Worm (Caenorhabditis elegans): ENCODE results near the gene fipr-20.
A peak's percentile ranks its signal among the peaks of the same experiment; 100 is the strongest.

fipr-20 gene

DNA sequence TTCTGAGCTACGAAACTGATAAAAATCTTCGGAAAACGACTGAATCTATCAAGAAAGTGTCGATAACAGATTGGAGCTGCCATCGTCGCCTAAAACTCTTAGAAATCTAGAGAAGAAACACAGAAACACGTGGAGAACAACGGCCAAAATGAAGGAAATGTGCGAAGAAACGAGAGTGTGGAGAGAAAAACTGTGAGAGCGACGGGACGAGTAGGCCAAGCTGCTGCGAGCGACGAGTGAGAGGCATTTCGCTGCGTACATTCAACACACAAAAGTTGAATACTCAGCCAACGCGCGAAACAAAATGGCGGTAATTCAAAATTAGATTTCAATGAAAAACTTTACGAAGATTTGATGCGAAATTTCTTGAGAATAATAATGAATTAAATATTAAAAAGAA, 36.2 kb upstream of the fipr-20 start:
- TF ChIP-seq lin-29 (GFP tag; IDR thresholded peaks at IDR 0.05) (no peak), duxl-1 (tag; optimal IDR thresholded peaks at IDR 0.05; ENCODE audit: poor library complexity) (peak; percentile 72), pha-4 (GFP tag; IDR thresholded peaks at IDR 0.05) (peak; percentile 59), pha-4 (tag; optimal IDR thresholded peaks at IDR 0.05) (no peak), sdz-12 (GFP tag; optimal IDR thresholded peaks at IDR 0.05) (no peak), F26F4.8 (GFP tag; conservative IDR thresholded peaks at IDR 0.05) (no peak), hlh-30 (tag; optimal IDR thresholded peaks at IDR 0.05; ENCODE audit: insufficient read depth) (peak; percentile 83), madf-5 (GFP tag; IDR thresholded peaks at IDR 0.05) (no peak), Y75B8A.6 (GFP tag; IDR thresholded peaks at IDR 0.05) (no peak), nhr-42 (GFP tag; IDR thresholded peaks at IDR 0.05) (0 out of 2 replicates have a peak, but pooled peaks have one; percentile 23), fos-1 (tag; optimal IDR thresholded peaks at IDR 0.05) (no peak), nhr-111 (GFP tag; optimal IDR thresholded peaks at IDR 0.05) (no peak), mes-2 (tag; optimal IDR thresholded peaks at IDR 0.05; ENCODE audit: poor library complexity, severe bottlenecking) (peak; percentile 82), hlh-11 (tag; optimal IDR thresholded peaks at IDR 0.05) (peak; percentile 96), Y5F2A.4 (GFP tag; optimal IDR thresholded peaks at IDR 0.05) (no peak), jun-1 (tag; optimal IDR thresholded peaks at IDR 0.05) (peak; percentile 45), ceh-20 (GFP tag; IDR thresholded peaks at IDR 0.05) (peak; percentile 79; the same call in 1 of the 2 replicates), dmd-9 (GFP tag; IDR thresholded peaks at IDR 0.05) (no peak), nhr-11 (tag; optimal IDR thresholded peaks at IDR 0.05) (peak; percentile 86), F37D6.2 (tag; optimal IDR thresholded peaks at IDR 0.05) (peak; percentile 78), arid-1 (GFP tag; conservative IDR thresholded peaks at IDR 0.05) (0 out of 2 replicates have a peak, but pooled peaks have one; percentile 55), spr-3 (GFP tag; optimal IDR thresholded peaks at IDR 0.05) (no peak), ceh-44 (GFP tag; IDR thresholded peaks at IDR 0.05) (0 out of 2 replicates have a peak, but pooled peaks have one; percentile 17), nhr-237 (tag; optimal IDR thresholded peaks at IDR 0.05) (no peak), Y105C5A.15 (GFP tag; IDR thresholded peaks at IDR 0.05) (0 out of 2 replicates have a peak, but pooled peaks have one; percentile 20), snpc-1.2 (GFP tag; IDR thresholded peaks at IDR 0.05) (no peak), madf-9 (GFP tag; conservative IDR thresholded peaks at IDR 0.05) (peak; percentile 45; the same call in 1 of the 2 replicates), F10B5.3 (tag; optimal IDR thresholded peaks at IDR 0.05) (no peak), unc-130 (GFP tag; optimal IDR thresholded peaks at IDR 0.05) (peak; percentile 48), lsy-2 (tag; optimal IDR thresholded peaks at IDR 0.05) (peak; percentile 63 to 91), tra-1 (GFP tag; IDR thresholded peaks at IDR 0.05) (0 out of 2 replicates have a peak, but pooled peaks have one; percentile 18), attf-4 (tag; optimal IDR thresholded peaks at IDR 0.05) (no peak), skn-1 (tag; optimal IDR thresholded peaks at IDR 0.05) (no peak), F44E2.7 (GFP tag; IDR thresholded peaks at IDR 0.05) (no peak), T20F7.1 (GFP tag; optimal IDR thresholded peaks at IDR 0.05) (peak; percentile 87), zfp-2 (tag; optimal IDR thresholded peaks at IDR 0.05) (no peak), zfp-3 (GFP tag; conservative IDR thresholded peaks at IDR 0.05) (no peak), mdl-1 (tag; optimal IDR thresholded peaks at IDR 0.05) (peak; percentile 75 to 96), ceh-32 (tag; optimal IDR thresholded peaks at IDR 0.05; ENCODE audit: poor library complexity) (no peak), unc-39 (tag; optimal IDR thresholded peaks at IDR 0.05) (no peak), nhr-6 (tag; optimal IDR thresholded peaks at IDR 0.05) (peak; percentile 45), nhr-48 (tag; optimal IDR thresholded peaks at IDR 0.05) (peak; percentile 62), zip-11 (GFP tag; IDR thresholded peaks at IDR 0.05) (no peak), aha-1 (tag) (peak; percentile 67), mxl-2 (GFP tag; conservative IDR thresholded peaks at IDR 0.05) (0 out of 2 replicates have a peak, but pooled peaks have one; percentile 25), saeg-2 (GFP tag; IDR thresholded peaks at IDR 0.05) (no peak), zag-1 (tag; optimal IDR thresholded peaks at IDR 0.05) (peak; percentile 12), lin-39 (tag; optimal IDR thresholded peaks at IDR 0.05) (no peak), php-3 (GFP tag; IDR thresholded peaks at IDR 0.05) (peak; percentile 64; the same call in 1 of the 2 replicates), lin-13 (GFP tag; optimal IDR thresholded peaks at IDR 0.05) (peak; percentile 98), ama-1 (optimal IDR thresholded peaks at IDR 0.05) (peak; percentile 49)

Measured in whole organism, L4 larva.